Fruit fly (Drosophila melanogaster): ENCODE measurements around the gene Josd.

Josd gene

DNA sequence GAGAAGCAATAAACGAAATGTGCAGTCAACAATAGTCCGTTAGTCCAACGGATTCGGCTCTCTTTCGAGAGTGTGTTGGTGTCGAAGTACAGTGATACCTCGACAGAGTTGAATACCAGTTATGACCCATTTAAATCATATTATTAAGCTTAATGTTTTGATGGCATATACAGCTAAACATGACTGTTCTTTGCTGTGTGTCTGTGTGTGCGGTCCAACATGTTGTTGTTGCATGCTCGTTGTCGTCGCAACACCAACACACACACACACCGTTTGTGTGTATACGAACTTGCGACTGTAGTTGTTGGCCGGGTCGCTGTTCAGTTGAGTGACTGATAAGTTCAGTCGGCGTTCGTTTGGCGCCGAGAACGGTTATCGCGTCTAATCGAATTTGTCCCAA is 47.9 kb downstream of the Josd start, which contains the start of gene CG15894 (continued):
- no peak for TF ChIP-seq CG3726 (GFP tag; IDR thresholded peaks at IDR 0.05)
- no peak for TF ChIP-seq MESR4 (GFP tag; optimal IDR thresholded peaks at IDR 0.05)
- no peak for TF ChIP-seq gcm (GFP tag; optimal IDR thresholded peaks at IDR 0.05)
- TF ChIP-seq CG16815 (GFP tag; optimal IDR thresholded peaks at IDR 0.05): no peak
- TF ChIP-seq CG6813 (GFP tag; optimal IDR thresholded peaks at IDR 0.05): no peak
- TF ChIP-seq HLH54F (GFP tag; optimal IDR thresholded peaks at IDR 0.05): no peak
- no peak for TF ChIP-seq zen (tag; optimal IDR thresholded peaks at IDR 0.05)
- TF ChIP-seq Fer1 (GFP tag; optimal IDR thresholded peaks at IDR 0.05): peak; percentile 26
- no peak for TF ChIP-seq bbx (GFP tag; IDR thresholded peaks at IDR 0.05; ENCODE audit: partially characterized antibody)
- no peak for TF ChIP-seq CG15514 (GFP tag; optimal IDR thresholded peaks at IDR 0.05)
- no peak for TF ChIP-seq en (GFP tag; optimal IDR thresholded peaks at IDR 0.05)
- TF ChIP-seq BEAF-32 (GFP tag; optimal IDR thresholded peaks at IDR 0.05): no peak
- TF ChIP-seq Six4 (GFP tag; optimal IDR thresholded peaks at IDR 0.05): no peak
- peak; percentile 5 for TF ChIP-seq kni (GFP tag; optimal IDR thresholded peaks at IDR 0.05)
- no peak for TF ChIP-seq CG11247 (GFP tag; IDR thresholded peaks at IDR 0.05)
- TF ChIP-seq CG7372 (GFP tag; IDR thresholded peaks at IDR 0.05): no peak
- TF ChIP-seq peb (GFP tag; IDR thresholded peaks at IDR 0.05): no peak
- no peak for TF ChIP-seq CG3163 (GFP tag; optimal IDR thresholded peaks at IDR 0.05)
- TF ChIP-seq Med (GFP tag): peak; percentile 77
- TF ChIP-seq Usf (GFP tag; optimal IDR thresholded peaks at IDR 0.05): no peak
- no peak for TF ChIP-seq CG16863 (GFP tag; optimal IDR thresholded peaks at IDR 0.05)
- TF ChIP-seq Lim3 (GFP tag; IDR thresholded peaks at IDR 0.05): no peak
- TF ChIP-seq CG7839 (tag; optimal IDR thresholded peaks at IDR 0.05): no peak
- no peak for TF ChIP-seq Sin3A (optimal IDR thresholded peaks at IDR 0.05)
- no peak for TF ChIP-seq insv (GFP tag; optimal IDR thresholded peaks at IDR 0.05)
- TF ChIP-seq unpg (GFP tag; optimal IDR thresholded peaks at IDR 0.05): no peak
- no peak for TF ChIP-seq CG13424 (tag; optimal IDR thresholded peaks at IDR 0.05)
- peak; percentile 1 for TF ChIP-seq ind (GFP tag; optimal IDR thresholded peaks at IDR 0.05)
- TF ChIP-seq D (optimal IDR thresholded peaks at IDR 0.05): no peak
- TF ChIP-seq D (GFP tag; optimal IDR thresholded peaks at IDR 0.05): no peak
- TF ChIP-seq CG30431 (GFP tag; optimal IDR thresholded peaks at IDR 0.05): no peak
- TF ChIP-seq Ada2b (GFP tag; IDR thresholded peaks at IDR 0.05): no peak
- TF ChIP-seq Doc2 (GFP tag; IDR thresholded peaks at IDR 0.05): no peak
- TF ChIP-seq twi (tag; optimal IDR thresholded peaks at IDR 0.05): no peak
- no peak for TF ChIP-seq shn (GFP tag; optimal IDR thresholded peaks at IDR 0.05)
- peak; percentile 62 for TF ChIP-seq cg (GFP tag; optimal IDR thresholded peaks at IDR 0.05)
- no peak for TF ChIP-seq stc (GFP tag; IDR thresholded peaks at IDR 0.05)
- TF ChIP-seq CG10979 (tag; optimal IDR thresholded peaks at IDR 0.05): no peak
- no peak for TF ChIP-seq nerfin-2 (GFP tag; IDR thresholded peaks at IDR 0.05; ENCODE audit: partially characterized antibody)
- no peak for TF ChIP-seq ewg (GFP tag; optimal IDR thresholded peaks at IDR 0.05)
- TF ChIP-seq fd64A (GFP tag; optimal IDR thresholded peaks at IDR 0.05): no peak
- TF ChIP-seq CG15479 (GFP tag; optimal IDR thresholded peaks at IDR 0.05): no peak
- no peak for TF ChIP-seq wek (GFP tag; optimal IDR thresholded peaks at IDR 0.05)
- peak; percentile 38; the same call in 1 of the 2 replicates for TF ChIP-seq Drgx (GFP tag; IDR thresholded peaks at IDR 0.05)
- no peak for TF ChIP-seq crc (GFP tag; optimal IDR thresholded peaks at IDR 0.05)
- no peak for TF ChIP-seq CG18619 (GFP tag; optimal IDR thresholded peaks at IDR 0.05)
- no peak for TF ChIP-seq CG10147 (GFP tag; optimal IDR thresholded peaks at IDR 0.05)
- TF ChIP-seq NfI (GFP tag; optimal IDR thresholded peaks at IDR 0.05): no peak
- no peak for TF ChIP-seq ato (GFP tag; IDR thresholded peaks at IDR 0.05; ENCODE audit: partially characterized antibody)
- TF ChIP-seq onecut (GFP tag; IDR thresholded peaks at IDR 0.05): no peak
- no peak for TF ChIP-seq Taf1 (GFP tag; IDR thresholded peaks at IDR 0.05)
- TF ChIP-seq Kr (GFP tag; optimal IDR thresholded peaks at IDR 0.05): no peak
